Worm (Caenorhabditis elegans): ENCODE measurements around the gene C05B5.17.

Gene C05B5.17

DNA sequence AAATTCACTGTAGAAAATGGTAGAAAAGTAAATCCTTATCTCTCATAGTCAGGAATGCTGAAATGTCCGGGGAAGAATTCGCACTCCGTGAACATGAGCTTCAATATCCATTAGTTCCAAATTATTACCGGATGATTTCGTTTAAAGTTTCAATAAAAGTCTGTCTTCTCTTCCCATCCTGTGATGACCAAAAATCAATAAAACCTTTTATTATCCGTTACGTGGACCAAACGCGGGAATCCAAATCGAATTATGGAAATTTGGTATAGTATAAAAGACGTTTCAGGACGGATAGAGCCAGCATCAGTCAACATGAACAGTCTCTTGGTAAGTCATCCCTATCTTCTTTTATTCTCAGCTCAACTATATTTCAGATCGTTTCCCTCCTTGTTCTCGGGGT, 5.1 kb upstream of the C05B5.17 start, which contains the start of gene C05B5.11:
Gene C05B5.11, plus strand, starts transcription at position 301 of the 400 bp plus-strand sequence.
- TF ChIP-seq mab-5 (tag; optimal IDR thresholded peaks at IDR 0.05) (no peak), zip-8 (tag; optimal IDR thresholded peaks at IDR 0.05) (no peak)

DNA sequence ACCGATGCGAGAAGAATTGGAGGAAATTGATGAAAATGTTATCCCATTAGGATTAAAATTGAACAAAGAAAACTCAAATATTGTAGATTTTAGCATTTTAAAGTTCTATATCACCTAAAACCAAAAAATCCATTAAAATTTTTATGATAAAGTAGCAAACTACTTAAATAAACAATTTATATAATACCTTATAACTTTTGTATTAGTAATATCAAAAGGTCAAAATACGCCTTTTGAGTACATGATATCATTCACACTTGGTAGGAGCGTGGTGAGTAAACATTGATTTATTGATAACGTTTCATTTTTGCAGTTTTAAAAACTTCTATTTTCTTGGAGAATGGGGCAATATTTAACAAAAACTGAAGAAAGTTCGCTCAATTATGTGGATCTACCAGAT, 1.9 kb upstream of the C05B5.17 start, which contains the start of gene C05B5.5:
Gene C05B5.5, plus strand, starts transcription at position 301 of the 400 bp plus-strand sequence.
- TF ChIP-seq lin-32 (GFP tag; optimal IDR thresholded peaks at IDR 0.05): no peak
- no peak for TF ChIP-seq drap-1 (GFP tag; optimal IDR thresholded peaks at IDR 0.05)
- TF ChIP-seq elt-3 (tag; optimal IDR thresholded peaks at IDR 0.05): no peak
- no peak for TF ChIP-seq nhr-12 (tag; optimal IDR thresholded peaks at IDR 0.05)
- no peak for TF ChIP-seq unc-62 (GFP tag; optimal IDR thresholded peaks at IDR 0.05)
- no peak for TF ChIP-seq nhr-2 (tag; optimal IDR thresholded peaks at IDR 0.05)
- TF ChIP-seq ces-1 (GFP tag; optimal IDR thresholded peaks at IDR 0.05): no peak
- no peak for TF ChIP-seq nhr-237 (tag; optimal IDR thresholded peaks at IDR 0.05)
- no peak for TF ChIP-seq tbx-8 (GFP tag; optimal IDR thresholded peaks at IDR 0.05)

DNA sequence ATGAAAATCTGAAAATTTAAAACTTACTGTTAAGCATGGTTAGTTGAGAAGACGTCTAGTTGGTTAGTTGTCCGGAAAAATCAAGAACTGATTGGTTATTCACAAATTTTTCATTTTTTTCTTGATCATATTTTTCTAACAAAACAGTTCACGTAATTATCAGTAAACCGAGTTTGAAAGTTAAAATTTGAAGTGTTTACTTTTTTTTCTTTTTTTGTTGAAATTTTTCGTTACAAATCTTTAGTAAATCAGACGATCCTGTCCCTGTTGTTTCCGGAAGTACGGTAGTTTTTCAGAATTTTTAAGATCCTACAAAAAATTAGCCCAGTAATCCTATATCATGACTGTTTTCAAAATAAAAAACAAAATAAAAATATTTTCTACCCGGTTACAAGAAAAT, 1.3 kb upstream of the C05B5.17 start, which contains the start of gene C05B5.2:
Gene C05B5.2, minus strand, starts transcription at position 101 of the 400 bp plus-strand sequence.
- TF ChIP-seq unc-39 (tag; optimal IDR thresholded peaks at IDR 0.05): no peak
- TF ChIP-seq ces-1 (GFP tag; optimal IDR thresholded peaks at IDR 0.05): no peak
- no peak for TF ChIP-seq nhr-237 (tag; optimal IDR thresholded peaks at IDR 0.05)
- no peak for TF ChIP-seq bed-3 (GFP tag; optimal IDR thresholded peaks at IDR 0.05)
- TF ChIP-seq sem-2 (GFP tag; optimal IDR thresholded peaks at IDR 0.05): no peak
- no peak for TF ChIP-seq lin-32 (GFP tag; optimal IDR thresholded peaks at IDR 0.05)
- TF ChIP-seq unc-62 (GFP tag; optimal IDR thresholded peaks at IDR 0.05): no peak
- TF ChIP-seq cnd-1 (tag; optimal IDR thresholded peaks at IDR 0.05): no peak
- TF ChIP-seq blmp-1 (tag; optimal IDR thresholded peaks at IDR 0.05): no peak
- TF ChIP-seq nhr-28 (tag; optimal IDR thresholded peaks at IDR 0.05): no peak
- TF ChIP-seq ztf-11 (tag; optimal IDR thresholded peaks at IDR 0.05): no peak
- TF ChIP-seq elt-1 (tag; optimal IDR thresholded peaks at IDR 0.05; ENCODE audit: borderline replicate concordance, insufficient read depth): no peak
- no peak for TF ChIP-seq lin-13 (tag; optimal IDR thresholded peaks at IDR 0.05)
- TF ChIP-seq elt-3 (tag; optimal IDR thresholded peaks at IDR 0.05): no peak

DNA sequence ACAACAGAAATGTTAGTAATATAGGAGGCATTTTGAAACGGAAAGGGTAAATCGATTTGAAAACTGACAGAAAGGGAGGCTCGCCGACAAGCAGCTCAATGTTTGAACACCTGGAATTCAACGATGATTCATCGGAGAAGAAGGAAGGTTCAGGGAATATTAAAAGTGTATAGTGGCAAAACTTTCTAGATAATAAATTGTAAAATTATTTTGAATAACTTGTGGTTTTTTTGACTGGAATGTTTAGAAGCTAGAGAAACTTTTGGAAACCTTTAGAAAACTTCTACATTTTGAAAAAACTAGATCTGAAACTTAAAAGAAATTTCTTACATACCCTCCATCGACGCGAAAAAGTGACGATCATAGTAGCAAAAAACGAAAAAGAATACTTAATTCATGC, 1.2 kb downstream of the C05B5.17 start, which contains the start of gene pqn-8:
Gene pqn-8, minus strand, starts transcription at position 101 of the 400 bp plus-strand sequence.
- no peak for TF ChIP-seq lin-32 (GFP tag; optimal IDR thresholded peaks at IDR 0.05)
- no peak for TF ChIP-seq sptf-1 (tag; optimal IDR thresholded peaks at IDR 0.05)
- TF ChIP-seq ztf-11 (tag; optimal IDR thresholded peaks at IDR 0.05): no peak
- TF ChIP-seq mep-1 (tag; optimal IDR thresholded peaks at IDR 0.05): no peak
- TF ChIP-seq lin-13 (tag; optimal IDR thresholded peaks at IDR 0.05): no peak
- no peak for TF ChIP-seq drap-1 (GFP tag; optimal IDR thresholded peaks at IDR 0.05)
- TF ChIP-seq ces-1 (GFP tag; optimal IDR thresholded peaks at IDR 0.05): no peak
- TF ChIP-seq zip-8 (tag; optimal IDR thresholded peaks at IDR 0.05): no peak
- TF ChIP-seq nhr-28 (tag; optimal IDR thresholded peaks at IDR 0.05): no peak

DNA sequence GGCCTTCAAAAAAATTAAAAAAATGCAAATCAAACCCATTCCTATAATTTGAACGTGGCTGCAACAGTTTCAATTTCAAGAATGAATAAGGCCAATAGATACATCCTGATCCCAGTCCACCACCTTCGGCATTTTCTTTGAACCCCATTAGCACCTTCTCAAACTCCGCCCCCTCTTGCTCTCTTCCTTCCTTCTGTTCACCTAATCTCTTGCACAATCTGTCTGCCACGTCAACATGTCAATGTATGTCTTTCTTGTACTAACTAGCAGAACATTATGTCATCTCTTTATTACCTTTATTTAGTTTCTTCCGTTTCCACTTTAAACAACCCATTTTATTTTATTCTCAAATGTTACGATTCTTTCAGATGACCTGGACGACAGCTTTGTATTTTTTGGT, 5.6 kb downstream of the C05B5.17 start, which contains the start of gene C05B5.4:
Gene C05B5.4, plus strand, starts transcription at position 351 of the 400 bp plus-strand sequence.
- TF ChIP-seq unc-39 (tag; optimal IDR thresholded peaks at IDR 0.05) (no peak), blmp-1 (tag; optimal IDR thresholded peaks at IDR 0.05) (no peak), lin-13 (tag; optimal IDR thresholded peaks at IDR 0.05) (no peak), nhr-2 (tag; optimal IDR thresholded peaks at IDR 0.05) (peak; percentile 84), mep-1 (tag; optimal IDR thresholded peaks at IDR 0.05) (no peak), ceh-43 (GFP tag; optimal IDR thresholded peaks at IDR 0.05) (no peak), lsy-2 (tag; optimal IDR thresholded peaks at IDR 0.05) (no peak), snpc-4 (tag; optimal IDR thresholded peaks at IDR 0.05) (no peak), sem-2 (GFP tag; optimal IDR thresholded peaks at IDR 0.05) (no peak), nhr-237 (tag; optimal IDR thresholded peaks at IDR 0.05) (no peak), drap-1 (GFP tag; optimal IDR thresholded peaks at IDR 0.05) (no peak), cnd-1 (tag; optimal IDR thresholded peaks at IDR 0.05) (no peak), flh-1 (GFP tag; optimal IDR thresholded peaks at IDR 0.05) (no peak), zip-8 (tag; optimal IDR thresholded peaks at IDR 0.05) (peak; percentile 23), unc-120 (tag; optimal IDR thresholded peaks at IDR 0.05; ENCODE audit: poor library complexity, severe bottlenecking) (no peak), unc-62 (GFP tag; optimal IDR thresholded peaks at IDR 0.05) (no peak)

DNA sequence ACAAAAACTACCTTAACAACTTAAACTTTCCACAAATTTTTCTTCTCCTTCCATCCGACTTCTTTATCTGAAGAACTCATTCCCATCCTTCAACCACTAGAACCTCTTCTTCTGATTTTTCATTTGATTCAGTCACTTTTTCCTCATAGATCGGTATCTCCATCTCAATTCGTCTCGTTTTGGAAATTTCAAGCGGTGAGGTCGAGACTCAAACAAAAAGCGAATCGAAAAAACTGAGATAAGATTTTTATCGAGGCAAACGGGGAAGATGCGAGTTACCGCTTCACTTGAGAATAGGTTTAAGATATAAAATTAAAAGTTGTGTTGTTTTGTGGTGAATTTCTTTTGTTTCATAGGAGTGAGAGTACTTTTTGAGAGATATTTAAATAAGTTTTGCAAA, 7.8 kb downstream of the C05B5.17 start:
- TF ChIP-seq nhr-237 (tag; optimal IDR thresholded peaks at IDR 0.05) (no peak), snpc-4 (tag; optimal IDR thresholded peaks at IDR 0.05) (no peak), ceh-43 (GFP tag; optimal IDR thresholded peaks at IDR 0.05) (no peak), lin-13 (tag; optimal IDR thresholded peaks at IDR 0.05) (no peak), sptf-1 (tag; optimal IDR thresholded peaks at IDR 0.05) (no peak), elt-1 (tag; optimal IDR thresholded peaks at IDR 0.05; ENCODE audit: borderline replicate concordance, insufficient read depth) (no peak), sem-2 (GFP tag; optimal IDR thresholded peaks at IDR 0.05) (no peak), nhr-76 (tag; optimal IDR thresholded peaks at IDR 0.05) (no peak), mab-5 (tag; optimal IDR thresholded peaks at IDR 0.05) (no peak), cnd-1 (tag; optimal IDR thresholded peaks at IDR 0.05) (no peak), elt-3 (tag; optimal IDR thresholded peaks at IDR 0.05) (no peak), zip-8 (tag; optimal IDR thresholded peaks at IDR 0.05) (no peak), nhr-28 (tag; optimal IDR thresholded peaks at IDR 0.05) (no peak), unc-62 (GFP tag; optimal IDR thresholded peaks at IDR 0.05) (no peak), ztf-11 (tag; optimal IDR thresholded peaks at IDR 0.05) (no peak), unc-39 (tag; optimal IDR thresholded peaks at IDR 0.05) (no peak), nhr-12 (tag; optimal IDR thresholded peaks at IDR 0.05) (no peak), pha-4 (tag; optimal IDR thresholded peaks at IDR 0.05) (no peak)

All from whole organism, mixed stage, embryonic.